Worm (Caenorhabditis elegans): Measurements from ENCODE around the gene dpy-18.

Gene dpy-18

DNA sequence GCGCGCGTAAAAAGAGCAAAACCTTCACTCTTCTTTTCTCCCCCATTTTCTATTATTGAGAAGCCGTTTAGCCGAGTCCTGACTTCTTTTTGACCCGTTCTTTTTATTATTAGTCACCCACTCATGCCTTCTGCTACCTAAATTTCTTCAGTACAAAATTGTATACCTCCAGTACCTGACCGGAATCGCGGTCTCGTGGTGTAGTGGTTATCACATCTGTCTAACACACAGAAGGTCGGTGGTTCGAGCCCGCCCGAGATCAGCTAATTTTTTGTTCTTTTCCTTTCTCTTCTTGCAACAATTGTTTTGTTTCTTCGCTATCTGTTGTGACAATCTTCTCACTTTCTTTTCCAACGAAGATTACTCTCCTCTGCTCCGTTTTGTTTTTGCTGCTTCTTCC is 24.9 kb downstream of the dpy-18 start (continued):
- TF ChIP-seq ceh-20 (GFP tag; IDR thresholded peaks at IDR 0.05) (no peak), F37D6.2 (tag; optimal IDR thresholded peaks at IDR 0.05) (no peak), lin-39 (tag; optimal IDR thresholded peaks at IDR 0.05) (no peak), hlh-11 (tag; optimal IDR thresholded peaks at IDR 0.05) (peak; percentile 23), mdl-1 (tag; optimal IDR thresholded peaks at IDR 0.05) (no peak), rbr-2 (tag; optimal IDR thresholded peaks at IDR 0.05) (peak; percentile 14), snpc-1.2 (GFP tag; IDR thresholded peaks at IDR 0.05) (no peak), egl-27 (tag; optimal IDR thresholded peaks at IDR 0.05) (no peak)

ce11 chrIII:11350107-11350826 is 27.5 kb downstream of the dpy-18 start:
- TF ChIP-seq nhr-28 (tag; optimal IDR thresholded peaks at IDR 0.05) (peak; percentile 25), egl-27 (tag; optimal IDR thresholded peaks at IDR 0.05) (no peak), zfp-3 (GFP tag; conservative IDR thresholded peaks at IDR 0.05) (no peak), unc-62 (GFP tag; optimal IDR thresholded peaks at IDR 0.05 in 1 of 2) (peak in 1 of 2 experiments; percentile 29), unc-62 (tag; optimal IDR thresholded peaks at IDR 0.05) (no peak), lim-7 (GFP tag; IDR thresholded peaks at IDR 0.05) (no peak), vab-7 (GFP tag; IDR thresholded peaks at IDR 0.05) (no peak), pqm-1 (tag; optimal IDR thresholded peaks at IDR 0.05) (peak; percentile 70)

ce11 chrIII:11346383-11346782 is 31.4 kb downstream of the dpy-18 start, which contains the start of gene T28D6.7:
Gene T28D6.7 (minus strand): TSS chrIII:11346483.
- TF ChIP-seq lim-7 (GFP tag; IDR thresholded peaks at IDR 0.05) (no peak), T26A8.4 (GFP tag; IDR thresholded peaks at IDR 0.05) (no peak), tra-1 (GFP tag; IDR thresholded peaks at IDR 0.05) (0 out of 2 replicates have a peak, but pooled peaks have one; percentile 8), ces-1 (GFP tag; optimal IDR thresholded peaks at IDR 0.05) (no peak), D1046.2 (GFP tag; IDR thresholded peaks at IDR 0.05) (0 out of 2 replicates have a peak, but pooled peaks have one; percentile 43), jun-1 (tag; optimal IDR thresholded peaks at IDR 0.05) (no peak)

- TF ChIP-seq F49E8.2 (tag; optimal IDR thresholded peaks at IDR 0.05; ENCODE audit: borderline replicate concordance), result peak; percentile 31
- peak; percentile 96 for TF ChIP-seq ceh-28 (tag; optimal IDR thresholded peaks at IDR 0.05)
- no peak for TF ChIP-seq ztf-7 (tag; optimal IDR thresholded peaks at IDR 0.05)
- TF ChIP-seq tra-1 (GFP tag; IDR thresholded peaks at IDR 0.05), result no peak
- no peak for TF ChIP-seq mep-1 (tag; optimal IDR thresholded peaks at IDR 0.05)
- peak; percentile 30; the same call in 1 of the 2 replicates for TF ChIP-seq lin-38 (GFP tag; IDR thresholded peaks at IDR 0.05)
- TF ChIP-seq dmd-8 (GFP tag; IDR thresholded peaks at IDR 0.05), result no peak
- peak in 1 of 2 experiments; percentile 55 for TF ChIP-seq lsy-2 (tag; optimal IDR thresholded peaks at IDR 0.05)
These were observed 33.7 kb downstream of the dpy-18 start for ce11 chrIII:11344125-11344524.

DNA sequence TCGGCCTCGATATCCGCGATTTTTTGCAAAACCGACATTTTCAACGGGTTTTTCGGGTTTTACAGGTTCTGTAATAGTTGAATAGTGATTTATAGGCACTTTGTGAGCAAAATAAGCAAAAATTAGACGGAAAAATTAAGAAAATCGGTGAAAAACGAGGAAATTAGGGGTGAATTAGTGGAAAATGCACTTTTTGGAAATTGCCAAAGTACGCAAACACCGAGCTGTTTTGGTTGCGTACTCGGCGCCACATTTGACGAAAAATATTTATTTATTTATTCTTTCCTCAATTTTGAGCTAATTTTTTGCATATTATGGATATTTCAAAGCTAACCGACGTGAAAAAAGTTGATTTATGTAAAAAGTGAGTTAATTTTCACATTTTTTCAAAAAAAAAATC is 34.7 kb downstream of the dpy-18 start, which contains the start of the genes T28D6.6 and pen-2:
Gene T28D6.6 (minus strand): TSS at position 68 of the 400 bp plus-strand sequence.
Gene pen-2 (plus strand): TSS at position 282 of the 400 bp plus-strand sequence.
- TF ChIP-seq lir-3 (tag; optimal IDR thresholded peaks at IDR 0.05), result no peak
- TF ChIP-seq nhr-25 (tag; optimal IDR thresholded peaks at IDR 0.05; ENCODE audit: borderline replicate concordance, insufficient read depth), result no peak
- peak; percentile 44 for TF ChIP-seq mes-2 (tag; optimal IDR thresholded peaks at IDR 0.05; ENCODE audit: poor library complexity, severe bottlenecking)
- TF ChIP-seq ZK546.5 (tag; optimal IDR thresholded peaks at IDR 0.05), result no peak
- TF ChIP-seq zip-2 (tag; optimal IDR thresholded peaks at IDR 0.05), result no peak
- no peak for TF ChIP-seq zag-1 (tag; optimal IDR thresholded peaks at IDR 0.05)
- TF ChIP-seq Y5F2A.4 (GFP tag; optimal IDR thresholded peaks at IDR 0.05), result no peak
- TF ChIP-seq mxl-2 (GFP tag; conservative IDR thresholded peaks at IDR 0.05), result no peak
- TF ChIP-seq dpl-1 (GFP tag; optimal IDR thresholded peaks at IDR 0.05), result peak; percentile 54
- TF ChIP-seq hmg-1.1 (GFP tag; IDR thresholded peaks at IDR 0.05), result 0 out of 2 replicates have a peak, but pooled peaks have one; percentile 20
- TF ChIP-seq zip-11 (GFP tag; IDR thresholded peaks at IDR 0.05), result no peak
- TF ChIP-seq nhr-48 (tag; optimal IDR thresholded peaks at IDR 0.05), result no peak
- no peak for TF ChIP-seq hif-1 (tag; optimal IDR thresholded peaks at IDR 0.05)
- TF ChIP-seq ceh-62 (tag; optimal IDR thresholded peaks at IDR 0.05), result no peak
- TF ChIP-seq zfp-2 (tag; optimal IDR thresholded peaks at IDR 0.05), result no peak
- no peak for TF ChIP-seq skn-1 (tag; optimal IDR thresholded peaks at IDR 0.05)
- TF ChIP-seq Y105C5A.15 (GFP tag; IDR thresholded peaks at IDR 0.05), result no peak
- TF ChIP-seq gei-8 (GFP tag; optimal IDR thresholded peaks at IDR 0.05), result no peak
